Fruit fly (Drosophila melanogaster): ENCODE measurements around the gene dsh.

dsh gene

DNA sequence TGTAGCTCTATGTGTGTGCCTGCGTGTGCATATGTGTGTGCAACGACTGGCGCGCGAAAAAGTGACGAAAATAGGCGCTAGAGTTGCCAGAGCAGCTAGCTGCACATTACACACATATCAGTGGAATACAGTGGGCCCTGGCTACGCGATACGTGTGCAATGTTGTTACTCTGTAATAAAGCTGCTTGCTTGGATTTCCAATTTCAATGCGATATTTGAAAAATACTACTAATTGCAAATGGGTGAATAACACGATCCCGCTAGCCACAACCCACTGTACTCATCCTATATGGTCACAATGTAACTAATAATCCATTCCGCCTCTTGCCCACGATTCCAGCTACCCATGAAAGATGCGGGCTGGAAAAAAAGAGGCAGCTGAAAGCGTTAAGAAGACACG is 4.3 kb upstream of the dsh start (continued):
- TF ChIP-seq CG10462 (GFP tag; optimal IDR thresholded peaks at IDR 0.05) (peak; percentile 88), CG4328 (GFP tag; optimal IDR thresholded peaks at IDR 0.05) (peak; percentile 85), scrt (GFP tag; optimal IDR thresholded peaks at IDR 0.05) (peak; percentile 81), salm (tag; optimal IDR thresholded peaks at IDR 0.05) (peak; percentile 86), Dp (GFP tag; optimal IDR thresholded peaks at IDR 0.05) (peak; percentile 17), CG13424 (tag; optimal IDR thresholded peaks at IDR 0.05) (peak; percentile 92), CG15011 (GFP tag; optimal IDR thresholded peaks at IDR 0.05) (peak; percentile 80), CG33213 (GFP tag; optimal IDR thresholded peaks at IDR 0.05) (peak; percentile 88), Jarid2 (GFP tag; optimal IDR thresholded peaks at IDR 0.05) (no peak), luna (GFP tag; optimal IDR thresholded peaks at IDR 0.05) (peak; percentile 73), ac (GFP tag; optimal IDR thresholded peaks at IDR 0.05) (peak; percentile 66), CHES-1-like (GFP tag; optimal IDR thresholded peaks at IDR 0.05) (peak; percentile 90), Gug (GFP tag; IDR thresholded peaks at IDR 0.05) (peak; percentile 97), pfk (GFP tag; optimal IDR thresholded peaks at IDR 0.05) (no peak), Dref (GFP tag; IDR thresholded peaks at IDR 0.05) (peak; percentile 39), MESR4 (GFP tag; optimal IDR thresholded peaks at IDR 0.05) (peak; percentile 12), nom (GFP tag; optimal IDR thresholded peaks at IDR 0.05) (peak; percentile 86), CG13123 (GFP tag; optimal IDR thresholded peaks at IDR 0.05) (peak; percentile 84), Taf1 (GFP tag; IDR thresholded peaks at IDR 0.05) (peak; percentile 88), CG11247 (GFP tag; IDR thresholded peaks at IDR 0.05) (peak; percentile 94), kni (GFP tag; optimal IDR thresholded peaks at IDR 0.05) (peak; percentile 12), CG16779 (GFP tag; IDR thresholded peaks at IDR 0.05) (peak; percentile 94), btn (GFP tag; optimal IDR thresholded peaks at IDR 0.05) (peak; percentile 89), Hsf (GFP tag; optimal IDR thresholded peaks at IDR 0.05) (peak; percentile 96), dmrt11E (tag; optimal IDR thresholded peaks at IDR 0.05) (peak; percentile 87), nerfin-1 (tag; optimal IDR thresholded peaks at IDR 0.05) (peak; percentile 79), CG11085 (GFP tag; IDR thresholded peaks at IDR 0.05) (peak; percentile 91), Awh (GFP tag; IDR thresholded peaks at IDR 0.05) (peak; percentile 95), zen2 (GFP tag; IDR thresholded peaks at IDR 0.05; ENCODE audit: partially characterized antibody) (no peak), CG15514 (GFP tag; optimal IDR thresholded peaks at IDR 0.05) (peak; percentile 85), CG3163 (GFP tag; optimal IDR thresholded peaks at IDR 0.05) (peak; percentile 74), CG2129 (GFP tag; IDR thresholded peaks at IDR 0.05; ENCODE audit: partially characterized antibody) (no peak), CG10209 (GFP tag; optimal IDR thresholded peaks at IDR 0.05) (peak; percentile 89), CG7928 (GFP tag; optimal IDR thresholded peaks at IDR 0.05) (peak; percentile 58), ERR (GFP tag; optimal IDR thresholded peaks at IDR 0.05) (peak; percentile 92), Ets65A (GFP tag) (peak; percentile 99), B-H2 (GFP tag; optimal IDR thresholded peaks at IDR 0.05) (peak; percentile 74), Asciz (GFP tag; optimal IDR thresholded peaks at IDR 0.05) (peak; percentile 86), CG3281 (GFP tag; optimal IDR thresholded peaks at IDR 0.05) (peak; percentile 89), CG14014 (GFP tag; IDR thresholded peaks at IDR 0.05) (peak; percentile 95), tin (GFP tag; optimal IDR thresholded peaks at IDR 0.05) (peak; percentile 94), bbx (GFP tag; IDR thresholded peaks at IDR 0.05; ENCODE audit: partially characterized antibody) (peak; percentile 18; the same call in 1 of the 2 replicates), CG17186 (GFP tag; optimal IDR thresholded peaks at IDR 0.05) (peak; percentile 65), Max (GFP tag; optimal IDR thresholded peaks at IDR 0.05) (peak; percentile 85), bcd (GFP tag; optimal IDR thresholded peaks at IDR 0.05) (peak; percentile 92), pzg (GFP tag; optimal IDR thresholded peaks at IDR 0.05) (peak; percentile 18), peb (GFP tag; IDR thresholded peaks at IDR 0.05) (peak; percentile 79), yki (optimal IDR thresholded peaks at IDR 0.05) (no peak), slou (GFP tag; optimal IDR thresholded peaks at IDR 0.05) (peak; percentile 74), Rfx (GFP tag; IDR thresholded peaks at IDR 0.05) (peak; percentile 96), CG17802 (tag; optimal IDR thresholded peaks at IDR 0.05) (peak; percentile 76)

All from whole organism, embryonic.